Worm (Caenorhabditis elegans): ENCODE results near the gene W09C2.7.

Gene W09C2.7

DNA sequence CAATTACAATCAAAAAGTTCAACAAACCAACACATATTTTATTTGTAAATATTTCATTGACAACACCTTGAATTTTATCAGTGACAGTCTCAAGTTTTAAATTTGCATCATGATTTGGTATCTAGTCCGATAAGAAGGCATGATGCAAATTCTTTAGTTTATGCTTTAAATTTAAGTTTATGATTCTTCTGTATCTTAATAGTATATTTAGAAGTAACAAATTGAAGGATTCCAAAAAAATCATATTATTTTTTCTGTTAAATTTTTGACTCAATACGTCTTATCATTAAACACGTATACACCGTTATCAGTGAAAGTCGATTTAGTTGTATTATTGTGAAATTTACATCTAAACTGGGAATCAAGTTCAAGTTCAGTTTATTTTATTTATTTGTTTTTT is 29.1 kb upstream of the W09C2.7 start, which contains the start of gene chca-1:
TSS of gene chca-1 (plus strand) at position 161 of the 400 bp plus-strand sequence.
- no peak for TF ChIP-seq ref-1 (GFP tag; conservative IDR thresholded peaks at IDR 0.05)
- no peak for TF ChIP-seq T22C8.4 (GFP tag; IDR thresholded peaks at IDR 0.05)
- TF ChIP-seq med-1 (GFP tag; optimal IDR thresholded peaks at IDR 0.05; ENCODE audit: insufficient read depth): no peak
- no peak for TF ChIP-seq flt-1 (GFP tag; IDR thresholded peaks at IDR 0.05)
- TF ChIP-seq ztf-23 (GFP tag; IDR thresholded peaks at IDR 0.05): no peak
- TF ChIP-seq klf-2 (GFP tag; conservative IDR thresholded peaks at IDR 0.05): no peak
- TF ChIP-seq ztf-29 (GFP tag; IDR thresholded peaks at IDR 0.05): no peak
- no peak for TF ChIP-seq cog-1 (tag; optimal IDR thresholded peaks at IDR 0.05)
- no peak for TF ChIP-seq tab-1 (GFP tag; IDR thresholded peaks at IDR 0.05)

DNA sequence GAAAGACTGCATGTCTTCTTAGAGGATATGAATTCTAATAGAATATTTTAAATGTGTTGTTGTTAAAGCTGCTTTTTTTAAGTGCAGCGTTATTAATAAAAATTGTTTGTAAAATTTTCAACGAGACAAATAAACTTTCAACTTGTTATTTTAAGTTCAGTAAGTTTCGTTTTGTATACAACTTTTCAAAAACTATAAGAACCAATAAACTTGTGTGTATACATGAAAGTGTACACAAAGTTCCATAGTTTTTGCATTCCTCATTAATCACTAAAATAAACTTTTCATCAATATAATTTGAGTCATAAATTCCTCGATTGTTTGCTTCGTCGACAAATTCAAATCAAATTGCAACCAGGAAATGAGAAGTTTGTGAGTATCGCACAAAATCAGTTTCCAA is 26.5 kb upstream of the W09C2.7 start, which contains the start of gene srm-3:
TSS of gene srm-3 (plus strand) at position 301 of the 400 bp plus-strand sequence.
- TF ChIP-seq ztf-23 (GFP tag; IDR thresholded peaks at IDR 0.05) (no peak), ztf-29 (GFP tag; IDR thresholded peaks at IDR 0.05) (no peak), ref-1 (GFP tag; conservative IDR thresholded peaks at IDR 0.05) (no peak), flt-1 (GFP tag; IDR thresholded peaks at IDR 0.05) (no peak), med-1 (GFP tag; optimal IDR thresholded peaks at IDR 0.05; ENCODE audit: insufficient read depth) (no peak), tab-1 (GFP tag; IDR thresholded peaks at IDR 0.05) (no peak), klf-2 (GFP tag; conservative IDR thresholded peaks at IDR 0.05) (no peak), T22C8.4 (GFP tag; IDR thresholded peaks at IDR 0.05) (no peak), cog-1 (tag; optimal IDR thresholded peaks at IDR 0.05) (no peak)

DNA sequence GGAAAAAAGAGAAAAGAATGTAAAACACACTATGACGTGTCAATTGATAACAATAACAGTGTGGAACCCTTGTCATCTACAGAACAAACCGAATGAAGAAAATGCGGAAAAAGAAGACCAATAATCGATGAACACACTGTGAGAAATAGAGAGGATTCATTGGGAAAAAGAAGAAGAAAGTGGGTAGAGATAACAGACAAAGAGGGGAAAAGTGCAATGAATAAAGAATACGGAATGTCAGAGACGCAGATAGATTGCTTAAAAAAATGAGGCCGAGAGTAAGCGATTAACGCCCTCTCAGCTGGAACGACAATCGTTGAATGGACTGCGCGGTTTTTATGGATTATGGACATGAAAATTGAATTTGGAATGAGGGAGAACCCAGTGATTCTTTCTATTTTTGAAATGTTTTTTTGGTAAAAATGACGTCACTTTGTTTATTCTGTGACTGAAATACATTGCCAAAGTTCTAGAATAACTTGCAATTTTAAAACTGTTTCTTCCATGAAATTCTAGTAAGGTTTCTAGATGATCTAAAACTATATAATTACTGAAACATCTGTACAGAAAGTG is 25.7 kb upstream of the W09C2.7 start, which contains the start of gene amph-1:
TSS of gene amph-1 (minus strand) at position 85 of the 573 bp plus-strand sequence.
- TF ChIP-seq ztf-23 (GFP tag; IDR thresholded peaks at IDR 0.05) (no peak), ref-1 (GFP tag; conservative IDR thresholded peaks at IDR 0.05) (no peak), flt-1 (GFP tag; IDR thresholded peaks at IDR 0.05) (no peak), med-1 (GFP tag; optimal IDR thresholded peaks at IDR 0.05; ENCODE audit: insufficient read depth) (no peak), T22C8.4 (GFP tag; IDR thresholded peaks at IDR 0.05) (no peak), klf-2 (GFP tag; conservative IDR thresholded peaks at IDR 0.05) (no peak), ztf-29 (GFP tag; IDR thresholded peaks at IDR 0.05) (no peak), cog-1 (tag; optimal IDR thresholded peaks at IDR 0.05) (no peak), tab-1 (GFP tag; IDR thresholded peaks at IDR 0.05) (no peak)

DNA sequence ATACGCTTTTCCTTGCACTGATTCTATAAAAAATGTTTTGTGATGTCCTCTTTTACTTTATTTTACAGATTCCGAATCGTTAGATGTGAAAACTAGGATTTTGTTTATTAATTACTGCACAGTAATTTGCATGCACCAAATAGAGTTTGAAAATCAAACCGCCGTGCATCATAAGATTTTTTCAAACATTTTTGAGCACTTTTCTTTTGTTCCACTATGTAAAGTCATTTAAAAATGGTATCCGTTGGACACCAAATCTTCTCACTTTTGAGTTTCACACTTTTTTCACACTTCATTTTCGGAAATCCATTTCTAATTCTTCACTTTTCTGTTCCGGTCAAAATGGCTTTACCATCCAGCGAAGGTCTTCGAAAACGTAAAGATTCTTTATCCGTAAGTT is 21.0 kb upstream of the W09C2.7 start, which contains the start of gene degl-2:
TSS of gene degl-2 (plus strand) at position 301 of the 400 bp plus-strand sequence.
- TF ChIP-seq ref-1 (GFP tag; conservative IDR thresholded peaks at IDR 0.05) (no peak), klf-2 (GFP tag; conservative IDR thresholded peaks at IDR 0.05) (no peak), tab-1 (GFP tag; IDR thresholded peaks at IDR 0.05) (no peak), flt-1 (GFP tag; IDR thresholded peaks at IDR 0.05) (no peak), ztf-29 (GFP tag; IDR thresholded peaks at IDR 0.05) (no peak)

DNA sequence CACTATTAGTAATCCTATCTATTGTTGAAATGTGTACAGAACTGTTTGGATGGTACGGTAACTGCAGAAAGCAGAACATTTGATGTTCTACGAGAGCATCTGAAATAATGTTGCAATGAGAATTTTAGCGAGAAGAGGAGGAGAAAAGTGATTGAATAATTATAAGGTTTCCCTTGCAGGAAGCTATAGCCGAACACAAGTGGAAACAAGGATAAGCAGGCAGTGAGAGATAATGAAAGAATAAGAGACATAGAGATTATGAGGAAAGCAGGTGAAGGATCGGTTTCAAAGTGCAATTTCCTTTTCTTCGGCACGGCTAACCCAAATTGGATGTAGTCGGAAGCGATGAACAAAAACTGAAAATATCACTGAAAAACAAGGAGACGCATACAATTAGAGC is 19.8 kb upstream of the W09C2.7 start, which contains the start of gene del-2:
TSS of gene del-2 (minus strand) at position 101 of the 400 bp plus-strand sequence.
- TF ChIP-seq klf-2 (GFP tag; conservative IDR thresholded peaks at IDR 0.05) (no peak), ztf-23 (GFP tag; IDR thresholded peaks at IDR 0.05) (no peak), ref-1 (GFP tag; conservative IDR thresholded peaks at IDR 0.05) (no peak), tab-1 (GFP tag; IDR thresholded peaks at IDR 0.05) (no peak), cog-1 (tag; optimal IDR thresholded peaks at IDR 0.05) (no peak), med-1 (GFP tag; optimal IDR thresholded peaks at IDR 0.05; ENCODE audit: insufficient read depth) (no peak), ztf-29 (GFP tag; IDR thresholded peaks at IDR 0.05) (no peak), flt-1 (GFP tag; IDR thresholded peaks at IDR 0.05) (no peak), T22C8.4 (GFP tag; IDR thresholded peaks at IDR 0.05) (no peak)

DNA sequence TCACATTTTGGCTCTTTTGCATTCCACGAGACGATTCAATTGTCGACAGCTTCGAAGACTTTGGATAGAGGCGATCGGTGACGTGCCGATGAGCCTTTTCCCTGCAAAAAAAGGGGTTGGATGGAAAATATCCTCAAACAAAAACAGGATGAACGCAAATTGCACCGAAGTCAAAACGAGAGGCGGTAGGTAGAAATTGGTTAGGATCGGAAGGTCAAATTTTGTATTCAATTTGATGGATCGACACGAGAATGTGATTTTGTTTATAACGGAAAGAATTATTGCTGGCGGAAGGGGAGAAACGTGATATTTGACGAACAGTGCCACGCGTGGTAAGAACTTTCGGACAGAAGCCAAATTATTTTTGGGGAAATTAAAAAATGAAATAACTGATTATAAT is 12.7 kb upstream of the W09C2.7 start, which contains the start of gene mca-1:
TSS of gene mca-1 (minus strand) at position 101 of the 400 bp plus-strand sequence.
- TF ChIP-seq ztf-23 (GFP tag; IDR thresholded peaks at IDR 0.05) (no peak), tab-1 (GFP tag; IDR thresholded peaks at IDR 0.05) (no peak), ztf-29 (GFP tag; IDR thresholded peaks at IDR 0.05) (no peak), klf-2 (GFP tag; conservative IDR thresholded peaks at IDR 0.05) (no peak), ref-1 (GFP tag; conservative IDR thresholded peaks at IDR 0.05) (no peak), flt-1 (GFP tag; IDR thresholded peaks at IDR 0.05) (no peak), cog-1 (tag; optimal IDR thresholded peaks at IDR 0.05) (no peak), med-1 (GFP tag; optimal IDR thresholded peaks at IDR 0.05; ENCODE audit: insufficient read depth) (no peak), T22C8.4 (GFP tag; IDR thresholded peaks at IDR 0.05) (no peak)

DNA sequence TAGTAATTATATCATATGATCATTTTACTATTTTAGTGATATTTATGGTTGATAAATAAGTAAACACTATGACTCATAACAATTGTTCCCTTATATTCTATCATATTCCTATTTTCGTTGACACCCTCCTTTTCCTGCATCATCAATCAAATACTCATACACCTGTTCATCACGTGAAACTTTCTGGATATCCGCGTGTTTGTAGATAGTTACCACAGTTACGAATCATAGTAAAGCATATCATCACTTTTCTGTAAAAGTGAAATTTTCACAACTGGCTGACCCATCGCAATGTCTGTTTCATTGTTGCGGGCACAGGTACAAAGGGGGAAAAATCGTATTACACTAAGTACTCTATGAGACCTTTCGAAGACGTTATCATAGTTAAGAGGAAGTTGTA is 11.7 kb upstream of the W09C2.7 start:
- TF ChIP-seq T22C8.4 (GFP tag; IDR thresholded peaks at IDR 0.05) (no peak), cog-1 (tag; optimal IDR thresholded peaks at IDR 0.05) (no peak), ref-1 (GFP tag; conservative IDR thresholded peaks at IDR 0.05) (no peak), ztf-29 (GFP tag; IDR thresholded peaks at IDR 0.05) (no peak), flt-1 (GFP tag; IDR thresholded peaks at IDR 0.05) (no peak), ztf-23 (GFP tag; IDR thresholded peaks at IDR 0.05) (no peak), tab-1 (GFP tag; IDR thresholded peaks at IDR 0.05) (no peak), med-1 (GFP tag; optimal IDR thresholded peaks at IDR 0.05; ENCODE audit: insufficient read depth) (no peak), klf-2 (GFP tag; conservative IDR thresholded peaks at IDR 0.05) (no peak)

DNA sequence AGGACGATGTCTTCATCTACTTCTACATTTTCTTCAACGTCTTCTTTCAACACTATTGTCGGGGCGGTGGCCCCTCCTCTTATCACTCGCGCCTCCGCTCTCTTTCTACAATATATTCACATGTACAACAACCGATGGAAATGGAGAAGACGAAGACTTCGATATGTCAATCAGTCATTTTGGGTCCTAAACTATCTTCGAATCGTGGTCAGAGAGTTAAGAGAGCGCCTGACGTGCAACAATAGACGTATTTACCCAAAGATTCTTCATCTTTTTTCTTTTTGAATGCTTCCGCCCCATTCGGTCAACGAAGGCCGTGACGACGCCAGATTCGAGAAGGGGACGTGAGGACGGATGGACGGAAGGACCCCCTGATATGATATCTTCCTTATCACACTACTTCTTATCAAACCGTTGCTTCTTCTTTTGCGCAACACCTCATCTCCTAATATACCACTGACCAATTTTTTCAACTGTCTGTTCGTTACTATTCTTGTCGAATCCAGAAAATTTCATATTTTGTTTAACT is 10.9 kb upstream of the W09C2.7 start:
- TF ChIP-seq tab-1 (GFP tag; IDR thresholded peaks at IDR 0.05) (no peak), ref-1 (GFP tag; conservative IDR thresholded peaks at IDR 0.05) (no peak), cog-1 (tag; optimal IDR thresholded peaks at IDR 0.05) (no peak), T22C8.4 (GFP tag; IDR thresholded peaks at IDR 0.05) (no peak), ztf-23 (GFP tag; IDR thresholded peaks at IDR 0.05) (no peak), ztf-29 (GFP tag; IDR thresholded peaks at IDR 0.05) (no peak)

DNA sequence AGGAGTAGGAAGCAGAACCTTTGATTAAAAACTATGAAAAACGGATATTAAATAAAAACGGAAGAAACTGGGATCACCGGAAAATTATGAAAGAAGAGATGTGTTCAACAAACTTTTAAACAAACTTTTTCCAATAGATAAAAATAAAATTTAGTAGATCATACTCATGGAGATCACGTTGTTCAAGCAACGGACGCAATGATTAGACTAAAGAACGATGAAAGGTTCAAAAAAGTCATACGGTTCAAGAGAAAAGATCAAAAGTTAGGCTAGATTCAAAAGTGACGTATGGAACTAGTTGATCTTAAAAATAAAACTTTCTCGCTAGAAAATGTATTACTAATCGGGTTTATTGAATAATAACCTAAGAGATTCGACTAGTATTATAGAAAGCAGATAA is 9.9 kb upstream of the W09C2.7 start:
- TF ChIP-seq klf-2 (GFP tag; conservative IDR thresholded peaks at IDR 0.05) (no peak), cog-1 (tag; optimal IDR thresholded peaks at IDR 0.05) (no peak), ztf-23 (GFP tag; IDR thresholded peaks at IDR 0.05) (no peak), ztf-29 (GFP tag; IDR thresholded peaks at IDR 0.05) (no peak), tab-1 (GFP tag; IDR thresholded peaks at IDR 0.05) (no peak)

All from whole organism, midembryonic.